Fruit fly (Drosophila melanogaster) whole organism, wandering third instar larva: Measurements from ENCODE around the gene CG12395.

Experiments
- CG9705 ChIP-seq: fragments of 200-800 bp; sonication (Bioruptor generic); optimal IDR thresholded peaks from 2 replicates; lab custom pipeline; 2018; ENCODE audit warnings: missing biosample characterization, mild to moderate bottlenecking, missing genetic modification characterization
- GATAd ChIP-seq: sonication (Bioruptor generic); optimal IDR thresholded peaks from 2 replicates; lab custom pipeline; 2016; ENCODE audit warnings: missing biosample characterization, missing genetic modification characterization
- Hr78 ChIP-seq: fragments of >200 bp; optimal IDR thresholded peaks from 2 replicates; lab custom pipeline; 2017; ENCODE audit warnings: missing biosample characterization, missing genetic modification characterization
- Rel ChIP-seq, 2 experiments: fragments of 200-800 bp; sonication (Bioruptor generic) in 1 of 2; optimal IDR thresholded peaks; 2 replicates in 1 of 2; 3 replicates in 1 of 2; lab custom pipeline; 2016 to 2019; ENCODE audit warnings: mild to moderate bottlenecking in 2 of 2, missing biosample characterization in 2 of 2, missing genetic modification characterization in 2 of 2, moderate library complexity in 1 of 2
- ey ChIP-seq: fragments of 200-800 bp; sonication (Bioruptor generic); optimal IDR thresholded peaks from 2 replicates; lab custom pipeline; 2016; ENCODE audit warnings: missing biosample characterization, missing genetic modification characterization
- jim ChIP-seq: fragments of 175-275, 200-325 bp; sonication (Bioruptor generic); optimal IDR thresholded peaks from 2 replicates; lab custom pipeline; 2016; ENCODE audit warnings: missing biosample characterization, mild to moderate bottlenecking, missing genetic modification characterization
- lola ChIP-seq: fragments of >200 bp; optimal IDR thresholded peaks from 2 replicates; lab custom pipeline; 2017; ENCODE audit warnings: missing biosample characterization, missing genetic modification characterization
- psq ChIP-seq: fragments of 200-800 bp; sonication (Bioruptor generic); optimal IDR thresholded peaks from 3 replicates; lab custom pipeline; 2017; ENCODE audit warnings: missing biosample characterization, mild to moderate bottlenecking, missing genetic modification characterization, moderate library complexity
- tai ChIP-seq: sonication (Bioruptor generic); optimal IDR thresholded peaks from 2 replicates; lab custom pipeline; 2016; ENCODE audit warnings: missing biosample characterization, missing genetic modification characterization
- usp ChIP-seq: fragments of >200 bp; optimal IDR thresholded peaks from 2 replicates; lab custom pipeline; 2017; ENCODE audit warnings: missing biosample characterization, missing genetic modification characterization
- woc ChIP-seq: sonication (Bioruptor generic); optimal IDR thresholded peaks from 2 replicates; lab custom pipeline; 2016; ENCODE audit warnings: missing biosample characterization, mild to moderate bottlenecking, missing genetic modification characterization

DNA sequence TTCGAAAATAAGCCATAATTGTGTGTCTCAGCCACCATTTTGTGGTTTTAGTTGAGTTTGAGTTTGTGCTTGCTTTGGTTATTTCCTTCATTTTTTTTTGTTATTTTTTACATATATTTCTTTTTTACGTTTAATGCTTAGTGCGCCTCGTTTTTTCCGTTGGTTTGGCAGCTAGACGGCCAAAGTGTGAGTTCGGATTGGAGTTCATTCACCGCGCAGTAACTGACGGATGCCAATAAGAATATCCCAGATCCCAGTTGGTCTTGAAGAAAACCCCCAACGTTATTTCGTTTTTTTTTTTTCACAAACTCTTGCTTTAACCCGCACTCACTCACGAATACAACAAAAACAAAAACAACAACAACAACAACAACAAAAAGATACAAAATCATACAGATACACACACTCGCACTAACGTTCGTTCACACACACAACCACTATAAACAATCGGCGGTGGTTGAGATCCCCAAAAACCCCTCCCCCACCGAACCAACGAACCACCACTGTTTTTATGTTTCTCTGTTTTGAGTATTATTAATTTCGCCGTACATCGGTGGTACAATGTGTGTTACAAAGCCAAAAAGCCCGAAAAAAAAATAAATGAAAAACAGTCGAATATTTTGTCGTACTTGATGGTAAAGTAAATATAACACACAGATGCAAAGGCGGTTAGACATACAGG, 41.5 kb upstream of the CG12395 start:
- TF ChIP-seq psq (GFP tag; lab: Kevin White, UChicago): no peak
- TF ChIP-seq Hr78 (GFP tag; lab: Kevin White, UChicago): no peak
- TF ChIP-seq CG9705 (GFP tag; lab: Kevin White, UChicago): no peak
- TF ChIP-seq usp: no peak
- TF ChIP-seq woc (GFP tag; lab: Kevin White, UChicago): no peak
- no peak for TF ChIP-seq ey
- TF ChIP-seq GATAd (GFP tag; lab: Kevin White, UChicago): no peak
- no peak for TF ChIP-seq tai (GFP tag; lab: Kevin White, UChicago)
- no peak for TF ChIP-seq lola (GFP tag; lab: Kevin White, UChicago)
- TF ChIP-seq jim: no peak
- TF ChIP-seq Rel (GFP tag; optimal IDR thresholded peaks at IDR 0.05; lab: Kevin White, UChicago): no peak
- TF ChIP-seq Rel (tag; optimal IDR thresholded peaks at IDR 0.05; lab: Kevin White, UChicago): peak; percentile 21
